Fruit fly (Drosophila melanogaster) whole organism, embryonic: ENCODE data around the gene lwr.

Experiments used
- Ada2b ChIP-seq: fragments of 200-800 bp; sonication (Bioruptor generic); IDR thresholded peaks from 2 replicates; pipeline ENCODE4 v1.3.6; 2022; ENCODE audit warnings: missing biosample characterization, missing genetic modification characterization
- Blimp-1 ChIP-seq: fragments of 200-800 bp; sonication (Bioruptor generic); optimal IDR thresholded peaks from 3 replicates; lab custom pipeline; 2018; ENCODE audit warnings: missing biosample characterization, missing genetic modification characterization, mild to moderate bottlenecking, moderate library complexity, missing genetic modification reagents
- CG10267 ChIP-seq: fragments of 200-800 bp; sonication (Bioruptor generic); optimal IDR thresholded peaks from 2 replicates; lab custom pipeline; 2018; ENCODE audit warnings: missing biosample characterization, mild to moderate bottlenecking, missing genetic modification characterization, moderate library complexity
- CG10431 ChIP-seq: fragments of 200-800 bp; sonication (Bioruptor generic); optimal IDR thresholded peaks from 3 replicates; lab custom pipeline; 2018; ENCODE audit warnings: missing biosample characterization, mild to moderate bottlenecking, missing genetic modification characterization
- CG11085 ChIP-seq: fragments of 200-800 bp; sonication (Bioruptor generic); IDR thresholded peaks from 2 replicates; pipeline ENCODE4 v1.3.6; 2022; ENCODE audit warnings: missing biosample characterization, missing genetic modification characterization
- CG11398 ChIP-seq: fragments of 200-800 bp; sonication (Bioruptor generic); optimal IDR thresholded peaks from 2 replicates; lab custom pipeline; 2016; ENCODE audit warnings: missing biosample characterization, missing genetic modification characterization
- CG11696 ChIP-seq: fragments of 200-800 bp; sonication (Bioruptor generic); IDR thresholded peaks from 2 replicates; pipeline ENCODE4 v1.3.6; 2022; ENCODE audit warnings: missing biosample characterization, missing genetic modification characterization
- CG12391 ChIP-seq: fragments of 200-800 bp; sonication (Bioruptor generic); optimal IDR thresholded peaks from 3 replicates; lab custom pipeline; 2018; ENCODE audit warnings: missing biosample characterization, mild to moderate bottlenecking, missing genetic modification characterization, moderate library complexity
- CG12769 ChIP-seq: fragments of 200-800 bp; sonication (Bioruptor generic); optimal IDR thresholded peaks from 2 replicates; lab custom pipeline; 2019; ENCODE audit warnings: missing biosample characterization, mild to moderate bottlenecking, missing genetic modification characterization, moderate library complexity
- CG14050 ChIP-seq: fragments of 200-800 bp; sonication (Bioruptor generic); IDR thresholded peaks from 3 replicates; pipeline ENCODE4 v1.3.6; 2022; ENCODE audit warnings: missing biosample characterization, missing genetic modification characterization
- CG15011 ChIP-seq: fragments of 200-800 bp; sonication (Bioruptor generic); optimal IDR thresholded peaks from 3 replicates; lab custom pipeline; 2018; ENCODE audit warnings: missing biosample characterization, mild to moderate bottlenecking, missing genetic modification characterization
- CG15073 ChIP-seq: fragments of 200-800 bp; sonication (Bioruptor generic); optimal IDR thresholded peaks from 2 replicates; lab custom pipeline; 2016; ENCODE audit warnings: missing biosample characterization, missing genetic modification characterization
- CG17802 ChIP-seq: fragments of 200-800 bp; sonication (Bioruptor generic); optimal IDR thresholded peaks from 2 replicates; lab custom pipeline; 2018; ENCODE audit warnings: missing biosample characterization, mild to moderate bottlenecking, missing genetic modification characterization, moderate library complexity
- CG2678 ChIP-seq: fragments of 200-800 bp; sonication (Bioruptor generic); optimal IDR thresholded peaks from 3 replicates; lab custom pipeline; 2019; ENCODE audit warnings: missing biosample characterization, mild to moderate bottlenecking, missing genetic modification characterization, moderate library complexity
- CG2889 ChIP-seq: fragments of 200-800 bp; sonication (Bioruptor generic); IDR thresholded peaks from 3 replicates; pipeline ENCODE4 v1.3.6; 2022; ENCODE audit warnings: missing biosample characterization, missing genetic modification characterization
- CG3726 ChIP-seq: fragments of 200-800 bp; sonication (Bioruptor generic); IDR thresholded peaks from 3 replicates; pipeline ENCODE4, ENCODE4 v1.3.6; 2022; ENCODE audit warnings: missing biosample characterization, missing genetic modification characterization
- CG6689 ChIP-seq: fragments of 200-800 bp; sonication (Bioruptor generic); IDR thresholded peaks from 2 replicates; pipeline ENCODE4 v1.3.6; 2022; ENCODE audit warnings: missing biosample characterization, missing genetic modification characterization
- CG6854 ChIP-seq: fragments of 200-800 bp; sonication (Bioruptor generic); optimal IDR thresholded peaks from 3 replicates; lab custom pipeline; 2017; ENCODE audit warnings: missing biosample characterization, mild to moderate bottlenecking, missing genetic modification characterization
- CG7372 ChIP-seq: fragments of 200-800 bp; sonication (Bioruptor generic); IDR thresholded peaks from 2 replicates; pipeline ENCODE4 v1.3.6; 2022; ENCODE audit warnings: missing biosample characterization, missing genetic modification characterization
- CG7745 ChIP-seq: fragments of 200-800 bp; sonication (Bioruptor generic); optimal IDR thresholded peaks from 2 replicates; lab custom pipeline; 2018; ENCODE audit warnings: missing biosample characterization, mild to moderate bottlenecking, missing genetic modification characterization, moderate library complexity
- CG7928 ChIP-seq: fragments of 200-800 bp; sonication (Bioruptor generic); optimal IDR thresholded peaks from 2 replicates; lab custom pipeline; 2017; ENCODE audit warnings: missing biosample characterization, mild to moderate bottlenecking, missing genetic modification characterization
- CG9876 ChIP-seq: fragments of 200-800 bp; sonication (Bioruptor generic); optimal IDR thresholded peaks from 2 replicates; lab custom pipeline; 2016; ENCODE audit warnings: missing biosample characterization, missing genetic modification characterization
- CG9932 ChIP-seq: fragments of 200-800 bp; sonication (Bioruptor generic); IDR thresholded peaks from 2 replicates; pipeline ENCODE4 v1.3.6; 2022; ENCODE audit warnings: missing biosample characterization, missing genetic modification characterization
- Dll ChIP-seq: fragments of 200-800 bp; sonication (Bioruptor generic); IDR thresholded peaks from 4 replicates; pipeline ENCODE4 v1.3.6; 2022; ENCODE audit warnings: missing biosample characterization, missing genetic modification characterization; ENCODE audit not compliant: partially characterized antibody
- GATAe ChIP-seq: fragments of 200-800 bp; sonication (Bioruptor generic); conservative IDR thresholded peaks from 2 replicates; pipeline ENCODE4 v1.3.6; 2022; ENCODE audit warnings: missing biosample characterization, missing genetic modification characterization
- Max ChIP-seq: fragments of 200-800 bp; sonication (Bioruptor generic); optimal IDR thresholded peaks from 2 replicates; lab custom pipeline; 2016; ENCODE audit warnings: missing biosample characterization, mild to moderate bottlenecking, missing genetic modification characterization
- Myb ChIP-seq: fragments of 200-800 bp; sonication (Bioruptor generic); optimal IDR thresholded peaks from 2 replicates; lab custom pipeline; 2016; ENCODE audit warnings: missing biosample characterization, missing genetic modification characterization
- Optix ChIP-seq: fragments of 200-800 bp; sonication (Bioruptor generic); IDR thresholded peaks from 3 replicates; pipeline ENCODE4 v1.3.6; 2022; ENCODE audit warnings: missing biosample characterization, missing genetic modification characterization
- Poxn ChIP-seq: fragments of 200-800 bp; sonication (Bioruptor generic); IDR thresholded peaks from 2 replicates; pipeline ENCODE4 v1.3.6; 2022; ENCODE audit warnings: missing biosample characterization, missing genetic modification characterization
- TFAM ChIP-seq: fragments of 200-800 bp; sonication (Bioruptor generic); optimal IDR thresholded peaks from 2 replicates; lab custom pipeline; 2017; ENCODE audit warnings: missing biosample characterization, missing genetic modification characterization, inconsistent platforms
- bsh ChIP-seq, 2 experiments: fragments of 200-800 bp; sonication (Bioruptor generic); optimal IDR thresholded peaks; 2 replicates each; lab custom pipeline; 2017 to 2018; ENCODE audit warnings: mild to moderate bottlenecking in 2 of 2, missing biosample characterization in 2 of 2, missing genetic modification characterization in 2 of 2, moderate library complexity in 1 of 2
- cas ChIP-seq: fragments of 200-800 bp; sonication (Bioruptor generic); IDR thresholded peaks from 2 replicates; pipeline ENCODE4 v1.3.6; 2022; ENCODE audit warnings: missing biosample characterization, missing genetic modification characterization
- cato ChIP-seq: fragments of 200-800 bp; sonication (Bioruptor generic); optimal IDR thresholded peaks from 2 replicates; lab custom pipeline; 2016; ENCODE audit warnings: missing biosample characterization, missing genetic modification characterization, borderline replicate concordance
- chm ChIP-seq: fragments of 200-800 bp; sonication (Bioruptor generic); IDR thresholded peaks from 2 replicates; pipeline ENCODE4 v1.3.6; 2022; ENCODE audit warnings: missing biosample characterization, missing genetic modification characterization
- ci ChIP-seq: fragments of 200-800 bp; sonication (Bioruptor generic); IDR thresholded peaks from 3 replicates; pipeline ENCODE4 v1.3.6; 2022; ENCODE audit warnings: missing biosample characterization, missing genetic modification characterization
- danr ChIP-seq: fragments of 200-800 bp; sonication (Bioruptor generic); IDR thresholded peaks from 2 replicates; pipeline ENCODE4 v1.3.6; 2022; ENCODE audit warnings: missing biosample characterization, missing genetic modification characterization
- dmrt11E ChIP-seq: fragments of 200-800 bp; sonication (Bioruptor generic); optimal IDR thresholded peaks from 3 replicates; lab custom pipeline; 2018; ENCODE audit warnings: missing biosample characterization, mild to moderate bottlenecking, missing genetic modification characterization, moderate library complexity
- dmrt99B ChIP-seq: fragments of 200-800 bp; sonication (Bioruptor generic); optimal IDR thresholded peaks from 2 replicates; lab custom pipeline; 2018; ENCODE audit warnings: missing biosample characterization, mild to moderate bottlenecking, missing genetic modification characterization, moderate library complexity
- esg ChIP-seq: fragments of 200-800 bp; sonication (Bioruptor generic); conservative IDR thresholded peaks from 2 replicates; pipeline ENCODE4 v1.3.6; 2022; ENCODE audit warnings: missing biosample characterization, missing genetic modification characterization
- fd3F ChIP-seq: fragments of 200-800 bp; sonication (Bioruptor generic); optimal IDR thresholded peaks from 2 replicates; lab custom pipeline; 2018; ENCODE audit warnings: missing biosample characterization, mild to moderate bottlenecking, missing genetic modification characterization, moderate library complexity
- h ChIP-seq: fragments of >200 bp; optimal IDR thresholded peaks from 2 replicates; lab custom pipeline; 2017
- ham ChIP-seq: fragments of 200-800 bp; sonication (Bioruptor generic); IDR thresholded peaks from 2 replicates; pipeline ENCODE4 v1.3.6; 2022; ENCODE audit warnings: missing biosample characterization, missing genetic modification characterization
- insv ChIP-seq, 2 experiments: fragments of 200-800 bp; sonication (Bioruptor generic); optimal IDR thresholded peaks; 3 replicates each; lab custom pipeline; 2016 to 2018; ENCODE audit warnings: missing biosample characterization in 2 of 2, missing genetic modification characterization in 2 of 2
- kay ChIP-seq: fragments of 200-800 bp; sonication (Bioruptor generic); optimal IDR thresholded peaks from 2 replicates; lab custom pipeline; 2016; ENCODE audit warnings: missing biosample characterization, missing genetic modification characterization
- ken ChIP-seq: fragments of 200-800 bp; sonication (Bioruptor generic); IDR thresholded peaks from 3 replicates; pipeline ENCODE4 v1.3.6; 2022; ENCODE audit warnings: missing biosample characterization, missing genetic modification characterization
- nau ChIP-seq: fragments of 200-800 bp; sonication (Bioruptor generic); optimal IDR thresholded peaks from 3 replicates; lab custom pipeline; 2017; ENCODE audit warnings: missing biosample characterization, mild to moderate bottlenecking, missing genetic modification characterization, missing genetic modification reagents
- tup ChIP-seq: fragments of 200-800 bp; sonication (Bioruptor generic); optimal IDR thresholded peaks from 2 replicates; lab custom pipeline; 2016; ENCODE audit warnings: missing biosample characterization, mild to moderate bottlenecking, missing genetic modification characterization, moderate library complexity
- unpg ChIP-seq: fragments of 200-800 bp; sonication (Bioruptor generic); optimal IDR thresholded peaks from 3 replicates; lab custom pipeline; 2018; ENCODE audit warnings: missing biosample characterization, mild to moderate bottlenecking, missing genetic modification characterization, moderate library complexity
- wdn ChIP-seq: fragments of 200-800 bp; sonication (Bioruptor generic); IDR thresholded peaks from 2 replicates; pipeline ENCODE4 v1.3.6; 2022; ENCODE audit warnings: missing biosample characterization, missing genetic modification characterization
- zfh2 ChIP-seq: fragments of 200-800 bp; sonication (Bioruptor generic); optimal IDR thresholded peaks from 2 replicates; lab custom pipeline; 2016; ENCODE audit warnings: missing biosample characterization, missing genetic modification characterization

lwr gene

DNA sequence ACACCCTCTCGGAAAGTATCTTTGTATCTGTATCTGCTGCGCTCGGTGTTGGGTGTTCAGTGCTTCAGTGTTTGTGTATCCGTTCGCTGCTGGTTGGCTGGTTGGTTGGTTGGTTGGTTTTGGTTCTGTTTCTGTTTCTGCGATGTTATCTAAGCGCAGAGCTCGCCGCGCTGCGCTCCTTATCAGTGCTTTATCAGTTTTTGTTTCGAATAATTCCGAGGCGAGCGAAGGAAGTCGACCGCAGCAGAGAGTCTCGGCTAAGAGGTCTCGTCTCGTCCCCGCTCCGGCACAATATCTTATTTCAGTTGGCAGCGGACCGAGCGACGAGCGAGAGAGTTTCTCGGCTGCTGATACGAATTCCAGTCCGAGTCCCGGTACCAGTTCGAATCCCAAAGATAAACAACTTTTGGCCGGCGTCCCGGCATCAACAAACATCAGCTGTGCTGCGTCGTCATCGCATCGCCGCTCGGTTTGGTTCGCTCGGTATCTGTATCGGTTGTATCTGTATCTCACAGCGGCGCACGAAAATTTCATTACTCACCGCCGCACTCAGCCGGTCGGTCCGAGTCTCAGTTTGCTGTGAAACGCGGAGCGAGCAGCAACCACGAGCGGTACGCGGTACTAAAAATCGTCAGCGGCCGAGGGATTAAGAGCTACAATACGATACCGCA is 19.1 kb downstream of the lwr start (continued):
- TF ChIP-seq ci (GFP tag; lab: Robert Waterston, UW) = peak; percentile 78; the same call in 2 of the 3 replicates
- TF ChIP-seq bsh (GFP tag; optimal IDR thresholded peaks at IDR 0.05; lab: Kevin White, UChicago) = peak in 1 of 2 experiments; percentile 39
- TF ChIP-seq zfh2 (GFP tag; lab: Kevin White, UChicago) = no peak
- no peak for TF ChIP-seq CG3726
- TF ChIP-seq CG15073 (GFP tag; lab: Kevin White, UChicago) = no peak
- TF ChIP-seq dmrt99B (tag; lab: Kevin White, UChicago) = peak; percentile 20
- no peak for TF ChIP-seq CG15011 (GFP tag; lab: Kevin White, UChicago)
- TF ChIP-seq ken = 0 out of 3 replicates have a peak, but pooled peaks have one; percentile 32
- no peak for TF ChIP-seq CG6689 (GFP tag; lab: Robert Waterston, UW)
- no peak for TF ChIP-seq h (lab: Kevin White, UChicago)
- TF ChIP-seq esg (GFP tag; lab: Robert Waterston, UW) = no peak
- TF ChIP-seq CG11398 (GFP tag; lab: Kevin White, UChicago) = peak; percentile 44
- TF ChIP-seq dmrt11E (tag; lab: Kevin White, UChicago) = no peak
- no peak for TF ChIP-seq cas
- TF ChIP-seq CG2889 (GFP tag; lab: Robert Waterston, UW) = no peak
- 0 out of 2 replicates have a peak, but pooled peaks have one; percentile 8 for TF ChIP-seq GATAe (GFP tag; lab: Robert Waterston, UW)
- TF ChIP-seq CG7928 = peak; percentile 32
- TF ChIP-seq Poxn = no peak
- TF ChIP-seq tup (GFP tag; lab: Kevin White, UChicago) = no peak
- TF ChIP-seq Max (GFP tag; lab: Kevin White, UChicago) = no peak
- TF ChIP-seq danr = no peak
- TF ChIP-seq Blimp-1 (GFP tag; lab: Kevin White, UChicago) = peak; percentile 19
- TF ChIP-seq CG17802 (tag; lab: Kevin White, UChicago) = no peak
- peak; percentile 73 for TF ChIP-seq nau (GFP tag; lab: Kevin White, UChicago)
- peak; percentile 61; the same call in 3 of the 4 replicates for TF ChIP-seq Dll
- TF ChIP-seq CG7372 = no peak
- peak; percentile 27; the same call in 1 of the 2 replicates for TF ChIP-seq CG9932 (GFP tag; lab: Robert Waterston, UW)
- peak; percentile 81 for TF ChIP-seq chm (GFP tag; lab: Robert Waterston, UW)
- no peak for TF ChIP-seq Myb (GFP tag; lab: Kevin White, UChicago)
- TF ChIP-seq CG6854 (GFP tag; lab: Kevin White, UChicago) = peak; percentile 38
- TF ChIP-seq TFAM (GFP tag; lab: Kevin White, UChicago) = no peak
- no peak for TF ChIP-seq cato (GFP tag; lab: Kevin White, UChicago)
- TF ChIP-seq CG10431 = no peak
- no peak for TF ChIP-seq ham
- TF ChIP-seq fd3F (GFP tag; lab: Kevin White, UChicago) = no peak
- peak; percentile 24 for TF ChIP-seq unpg (GFP tag; lab: Kevin White, UChicago)
- 0 out of 2 replicates have a peak, but pooled peaks have one; percentile 12 for TF ChIP-seq Ada2b (GFP tag; lab: Robert Waterston, UW)
- no peak; the same call in 2 of the 3 replicates for TF ChIP-seq CG14050 (GFP tag; lab: Robert Waterston, UW)
- no peak for TF ChIP-seq CG9876 (GFP tag; lab: Kevin White, UChicago)
- peak; percentile 81 for TF ChIP-seq kay (GFP tag; lab: Kevin White, UChicago)
- peak; percentile 28 for TF ChIP-seq CG2678 (tag; lab: Kevin White, UChicago)
- no peak for TF ChIP-seq CG11696 (GFP tag; lab: Robert Waterston, UW)
- TF ChIP-seq wdn (GFP tag; lab: Robert Waterston, UW) = no peak
- 0 out of 2 replicates have a peak, but pooled peaks have one; percentile 9 for TF ChIP-seq CG11085
- TF ChIP-seq CG7745 (tag; lab: Kevin White, UChicago) = peak; percentile 28
- no peak for TF ChIP-seq CG12391 (tag; lab: Kevin White, UChicago)
- peak; percentile 98 for TF ChIP-seq CG12769 (tag; lab: Kevin White, UChicago)
- 0 out of 3 replicates have a peak, but pooled peaks have one; percentile 36 for TF ChIP-seq Optix
- TF ChIP-seq CG10267 (tag; lab: Kevin White, UChicago) = no peak
- TF ChIP-seq insv (GFP tag; optimal IDR thresholded peaks at IDR 0.05; lab: Kevin White, UChicago) = peak in 1 of 2 experiments; percentile 86
